Fruit fly (Drosophila melanogaster) whole organism, embryonic: Measurements from ENCODE around the gene CG2493.

ENCODE experiments used
- Adf1 ChIP-seq: fragments of 200-800 bp; sonication (Bioruptor generic); IDR thresholded peaks from 2 replicates; pipeline ENCODE4 v1.3.6; 2022; ENCODE audit warnings: missing biosample characterization, missing genetic modification characterization
- Awh ChIP-seq: fragments of 200-800 bp; sonication (Bioruptor generic); IDR thresholded peaks from 2 replicates; pipeline ENCODE4, ENCODE4 v1.3.6; 2022; ENCODE audit warnings: missing biosample characterization, missing genetic modification characterization
- CG11456 ChIP-seq: fragments of 200-800 bp; sonication (Bioruptor generic); IDR thresholded peaks from 3 replicates; pipeline ENCODE4 v1.3.6; 2022; ENCODE audit warnings: missing biosample characterization, missing genetic modification characterization
- CG12071 ChIP-seq: fragments of 200-800 bp; sonication (Bioruptor generic); optimal IDR thresholded peaks from 3 replicates; lab custom pipeline; 2018; ENCODE audit warnings: missing biosample characterization, mild to moderate bottlenecking, missing genetic modification characterization
- CG13424 ChIP-seq: fragments of 200-800 bp; sonication (Bioruptor generic); optimal IDR thresholded peaks from 2 replicates; lab custom pipeline; 2019; ENCODE audit warnings: missing biosample characterization, mild to moderate bottlenecking, missing genetic modification characterization, moderate library complexity
- CG14441 ChIP-seq: fragments of 200-800 bp; sonication (Bioruptor generic); IDR thresholded peaks from 2 replicates; pipeline ENCODE4 v1.3.6; 2022; ENCODE audit warnings: missing biosample characterization, missing genetic modification characterization
- CG17328 ChIP-seq: fragments of 200-800 bp; sonication (Bioruptor generic); IDR thresholded peaks from 2 replicates; pipeline ENCODE4 v1.3.6; 2022; ENCODE audit warnings: missing biosample characterization, missing genetic modification characterization
- CG17802 ChIP-seq: fragments of 200-800 bp; sonication (Bioruptor generic); optimal IDR thresholded peaks from 2 replicates; lab custom pipeline; 2018; ENCODE audit warnings: missing biosample characterization, mild to moderate bottlenecking, missing genetic modification characterization, moderate library complexity
- CG17912 ChIP-seq: fragments of 200-800 bp; sonication (Bioruptor generic); optimal IDR thresholded peaks from 2 replicates; lab custom pipeline; 2018; ENCODE audit warnings: missing biosample characterization, mild to moderate bottlenecking, missing genetic modification characterization
- CG2712 ChIP-seq: fragments of 200-800 bp; optimal IDR thresholded peaks from 3 replicates; lab custom pipeline; 2019; ENCODE audit warnings: missing biosample characterization, mild to moderate bottlenecking, missing genetic modification characterization, moderate library complexity
- CG31365 ChIP-seq: fragments of 200-800 bp; sonication (Bioruptor generic); optimal IDR thresholded peaks from 2 replicates; lab custom pipeline; 2018; ENCODE audit warnings: missing biosample characterization, mild to moderate bottlenecking, missing genetic modification characterization
- CG31388 ChIP-seq: fragments of 200-800 bp; sonication (Bioruptor generic); optimal IDR thresholded peaks from 2 replicates; lab custom pipeline; 2016; ENCODE audit warnings: missing biosample characterization, missing genetic modification characterization
- CG33557 ChIP-seq: fragments of 200-800 bp; sonication (Bioruptor generic); optimal IDR thresholded peaks from 2 replicates; lab custom pipeline; 2019; ENCODE audit warnings: missing biosample characterization, mild to moderate bottlenecking, missing genetic modification characterization, moderate library complexity
- CG34224 ChIP-seq: fragments of 200-800 bp; sonication (Bioruptor generic); IDR thresholded peaks from 3 replicates; pipeline ENCODE4 v1.3.6; 2022; ENCODE audit warnings: missing biosample characterization, missing genetic modification characterization; ENCODE audit not compliant: partially characterized antibody
- CG3847 ChIP-seq: fragments of 200-800 bp; sonication (Bioruptor generic); IDR thresholded peaks from 2 replicates; pipeline ENCODE4 v1.3.6; 2022; ENCODE audit warnings: missing biosample characterization, missing genetic modification characterization
- CG5180 ChIP-seq: fragments of 200-800 bp; sonication (Bioruptor generic); optimal IDR thresholded peaks from 3 replicates; lab custom pipeline; 2017; ENCODE audit warnings: missing biosample characterization, missing genetic modification characterization, mild to moderate bottlenecking, moderate library complexity, missing genetic modification reagents
- CG8290 ChIP-seq, 3 experiments: fragments of 200-800 bp; sonication (Bioruptor generic); optimal IDR thresholded peaks; 2 replicates each; lab custom pipeline; 2016 to 2019; ENCODE audit warnings: missing biosample characterization in 3 of 3, missing genetic modification characterization in 3 of 3, mild to moderate bottlenecking in 2 of 3, moderate library complexity in 1 of 3
- CG8478 ChIP-seq: fragments of >200 bp; optimal IDR thresholded peaks from 2 replicates; lab custom pipeline; 2018
- CG9817 ChIP-seq: fragments of 200-800 bp; sonication (Bioruptor generic); optimal IDR thresholded peaks from 2 replicates; lab custom pipeline; 2018; ENCODE audit warnings: missing biosample characterization, mild to moderate bottlenecking, missing genetic modification characterization, moderate library complexity
- CG9876 ChIP-seq: fragments of 200-800 bp; sonication (Bioruptor generic); optimal IDR thresholded peaks from 2 replicates; lab custom pipeline; 2016; ENCODE audit warnings: missing biosample characterization, missing genetic modification characterization
- CTCF ChIP-seq: fragments of 200-800 bp; sonication (Bioruptor generic); optimal IDR thresholded peaks from 2 replicates; lab custom pipeline; 2017; ENCODE audit warnings: missing biosample characterization, mild to moderate bottlenecking, missing genetic modification characterization, moderate library complexity
- Camta ChIP-seq: fragments of 200-800 bp; sonication (Bioruptor generic); optimal IDR thresholded peaks from 2 replicates; lab custom pipeline; 2016; ENCODE audit warnings: missing biosample characterization, missing genetic modification characterization
- Deaf1 ChIP-seq: fragments of 200-800 bp; optimal IDR thresholded peaks from 3 replicates; lab custom pipeline; 2019; ENCODE audit warnings: missing biosample characterization, mild to moderate bottlenecking, missing genetic modification characterization, moderate library complexity
- Dll ChIP-seq: fragments of 200-800 bp; sonication (Bioruptor generic); IDR thresholded peaks from 4 replicates; pipeline ENCODE4 v1.3.6; 2022; ENCODE audit warnings: missing biosample characterization, missing genetic modification characterization; ENCODE audit not compliant: partially characterized antibody
- Dp ChIP-seq: fragments of 200-800 bp; sonication (Bioruptor generic); optimal IDR thresholded peaks from 2 replicates; lab custom pipeline; 2018; ENCODE audit warnings: missing biosample characterization, mild to moderate bottlenecking, missing genetic modification characterization, moderate library complexity
- Dref ChIP-seq: fragments of 200-800 bp; sonication (Bioruptor generic); IDR thresholded peaks from 2 replicates; pipeline ENCODE4 v1.3.6; 2022; ENCODE audit warnings: missing biosample characterization, missing genetic modification characterization
- E2f2 ChIP-seq: fragments of 200-800 bp; sonication (Bioruptor generic); IDR thresholded peaks from 2 replicates; pipeline ENCODE4 v1.3.6; 2022; ENCODE audit warnings: missing biosample characterization, missing genetic modification characterization
- Med ChIP-seq: fragments of 200-800 bp; sonication (Bioruptor generic); peaks from one replicate; lab custom pipeline; 2016; ENCODE audit warnings: missing biosample characterization, missing genetic modification characterization, mild to moderate bottlenecking, inconsistent platforms, moderate library complexity
- Neu2 ChIP-seq: fragments of 200-800 bp; sonication (Bioruptor generic); optimal IDR thresholded peaks from 3 replicates; lab custom pipeline; 2016; ENCODE audit warnings: missing biosample characterization, missing genetic modification characterization, borderline replicate concordance
- Nf-YC ChIP-seq: fragments of 200-800 bp; optimal IDR thresholded peaks from 3 replicates; lab custom pipeline; 2019; ENCODE audit warnings: missing biosample characterization, mild to moderate bottlenecking, missing genetic modification characterization, moderate library complexity
- amos ChIP-seq: fragments of 200-800 bp; sonication (Bioruptor generic); IDR thresholded peaks from 2 replicates; pipeline ENCODE4 v1.3.6; 2022; ENCODE audit warnings: missing biosample characterization, missing genetic modification characterization; ENCODE audit not compliant: partially characterized antibody
- ap ChIP-seq: fragments of 200-800 bp; sonication (Bioruptor generic); IDR thresholded peaks from 2 replicates; pipeline ENCODE4 v1.3.6; 2022; ENCODE audit warnings: missing biosample characterization, missing genetic modification characterization
- ewg ChIP-seq: fragments of 200-800 bp; sonication (Bioruptor generic); optimal IDR thresholded peaks from 3 replicates; lab custom pipeline; 2017; ENCODE audit warnings: mild to moderate bottlenecking, missing biosample characterization, missing genetic modification reagents, missing genetic modification characterization
- exex ChIP-seq: fragments of 200-800 bp; sonication (Bioruptor generic); optimal IDR thresholded peaks from 4 replicates; lab custom pipeline; 2018; ENCODE audit warnings: missing biosample characterization, mild to moderate bottlenecking, missing genetic modification characterization, moderate library complexity
- insv ChIP-seq, 2 experiments: fragments of 200-800 bp; sonication (Bioruptor generic); optimal IDR thresholded peaks; 3 replicates each; lab custom pipeline; 2016 to 2018; ENCODE audit warnings: missing biosample characterization in 2 of 2, missing genetic modification characterization in 2 of 2
- pho ChIP-seq: fragments of 200-800 bp; sonication (Bioruptor generic); optimal IDR thresholded peaks from 2 replicates; lab custom pipeline; 2016; ENCODE audit warnings: missing biosample characterization, missing genetic modification characterization
- phol ChIP-seq: fragments of 200-800 bp; sonication (Bioruptor generic); optimal IDR thresholded peaks from 3 replicates; lab custom pipeline; 2018; ENCODE audit warnings: missing biosample characterization, mild to moderate bottlenecking, missing genetic modification characterization, moderate library complexity
- pros ChIP-seq: fragments of 200-800 bp; sonication (Bioruptor generic); optimal IDR thresholded peaks from 3 replicates; lab custom pipeline; 2019; ENCODE audit warnings: missing biosample characterization, mild to moderate bottlenecking, missing genetic modification characterization, moderate library complexity
- pum ChIP-seq: fragments of 200-800 bp; sonication (Bioruptor generic); optimal IDR thresholded peaks from 2 replicates; lab custom pipeline; 2016; ENCODE audit warnings: missing biosample characterization, missing genetic modification characterization
- ro ChIP-seq: fragments of 200-800 bp; sonication (Bioruptor generic); IDR thresholded peaks from 2 replicates; pipeline ENCODE4 v1.3.6; 2022; ENCODE audit warnings: missing biosample characterization, missing genetic modification characterization
- sens-2 ChIP-seq: fragments of 200-800 bp; sonication (Bioruptor generic); IDR thresholded peaks from 2 replicates; pipeline ENCODE4 v1.3.6; 2022; ENCODE audit warnings: missing biosample characterization, missing genetic modification characterization
- tgo ChIP-seq: fragments of 200-800 bp; sonication (Bioruptor generic); IDR thresholded peaks from 3 replicates; pipeline ENCODE4 v1.3.6; 2022; ENCODE audit warnings: missing biosample characterization, missing genetic modification characterization
- tio ChIP-seq: fragments of 200-800 bp; sonication (Bioruptor generic); optimal IDR thresholded peaks from 2 replicates; lab custom pipeline; 2017; ENCODE audit warnings: missing biosample characterization, missing genetic modification characterization, inconsistent platforms
- trem ChIP-seq: fragments of 200-800 bp; optimal IDR thresholded peaks from 3 replicates; lab custom pipeline; 2019; ENCODE audit warnings: missing biosample characterization, mild to moderate bottlenecking, missing genetic modification characterization, moderate library complexity
- zf30C ChIP-seq: fragments of 200-800 bp; sonication (Bioruptor generic); optimal IDR thresholded peaks from 3 replicates; lab custom pipeline; 2018; ENCODE audit warnings: missing biosample characterization, mild to moderate bottlenecking, missing genetic modification characterization

Gene CG2493

DNA sequence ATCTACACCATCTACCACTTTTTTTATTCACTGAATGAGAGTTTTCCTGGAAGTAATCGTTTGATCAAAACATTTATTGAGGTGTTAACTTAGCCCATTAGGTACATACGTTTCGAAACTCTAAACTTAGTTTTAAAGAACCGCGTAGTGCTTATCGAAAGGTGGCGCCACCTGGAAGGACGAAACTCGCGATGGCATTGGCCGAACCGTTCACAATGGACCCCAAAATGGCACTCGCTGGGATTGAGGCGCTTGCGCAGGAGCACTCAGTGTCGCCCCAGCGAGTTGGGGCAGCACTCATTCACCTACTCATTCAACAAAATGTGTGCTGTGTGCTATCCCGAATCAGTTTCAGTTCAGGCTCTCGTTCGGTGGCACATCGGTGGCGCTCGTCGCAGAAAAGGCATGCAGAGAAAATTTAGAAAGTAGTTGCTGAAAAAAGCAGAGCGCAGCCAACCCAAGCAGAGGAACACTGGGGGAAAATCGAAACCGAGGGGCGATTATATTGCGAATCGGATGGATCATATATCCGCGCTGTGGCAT lies 37.3 kb downstream of the CG2493 start, which contains the start of gene CG31688 (continued):
- TF ChIP-seq CTCF (GFP tag; lab: Kevin White, UChicago): peak; percentile 91
- 0 out of 3 replicates have a peak, but pooled peaks have one; percentile 18 for TF ChIP-seq CG11456 (GFP tag; lab: Robert Waterston, UW)
- TF ChIP-seq ewg (GFP tag; lab: Kevin White, UChicago): peak; percentile 100
- peak; percentile 32 for TF ChIP-seq phol (tag; lab: Kevin White, UChicago)
- TF ChIP-seq CG8478 (lab: Kevin White, UChicago): no peak
- TF ChIP-seq E2f2 (GFP tag; lab: Robert Waterston, UW): peak; percentile 72
- peak; percentile 64 for TF ChIP-seq Dp (GFP tag; lab: Kevin White, UChicago)
- TF ChIP-seq trem (tag; lab: Kevin White, UChicago): no peak
- peak; percentile 72 for TF ChIP-seq Deaf1 (tag; lab: Kevin White, UChicago)
- peak; percentile 59 for TF ChIP-seq Med
- TF ChIP-seq Dref (GFP tag; lab: Robert Waterston, UW): peak; percentile 39
- TF ChIP-seq Camta (GFP tag; lab: Kevin White, UChicago): no peak
- peak; percentile 18 for TF ChIP-seq CG5180
- TF ChIP-seq CG8290 (GFP tag; optimal IDR thresholded peaks at IDR 0.05; lab: Kevin White, UChicago): no peak
- peak in 1 of 2 experiments; percentile 13 for TF ChIP-seq CG8290 (tag; optimal IDR thresholded peaks at IDR 0.05; lab: Kevin White, UChicago)
- peak; percentile 97 for TF ChIP-seq CG2712 (tag; lab: Kevin White, UChicago)
- TF ChIP-seq CG13424 (tag; lab: Kevin White, UChicago): no peak

- no peak for TF ChIP-seq sens-2 (GFP tag; lab: Robert Waterston, UW)
- 0 out of 2 replicates have a peak, but pooled peaks have one; percentile 15 for TF ChIP-seq CG17328
- no peak for TF ChIP-seq CG17802
- TF ChIP-seq CG34224 (GFP tag; lab: Robert Waterston, UW): no peak
Measured at dm6 chr2L:20424560-20424959, 38.7 kb downstream of the CG2493 start, which contains the start of gene CG15130. Gene CG15130, minus strand, starts transcription at chr2L:20424660.

DNA sequence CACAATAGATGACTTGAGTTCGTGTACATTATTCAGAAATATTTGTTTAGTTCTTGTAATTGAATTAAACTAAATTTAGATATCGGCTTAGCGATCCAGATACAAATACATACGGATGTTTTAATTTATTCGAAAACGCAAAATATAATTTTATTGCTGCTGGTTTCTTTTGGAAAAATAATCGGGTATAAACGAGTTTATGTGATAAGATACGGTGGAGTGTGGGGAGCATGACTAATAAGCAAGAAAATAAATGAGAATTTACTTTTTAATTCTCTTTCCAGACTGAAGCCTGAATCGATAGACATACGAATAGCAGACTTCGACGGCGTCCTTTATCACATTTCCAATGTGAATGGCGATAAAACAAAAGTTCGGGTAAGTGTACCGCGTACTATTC lies 43.2 kb downstream of the CG2493 start:
- TF ChIP-seq Awh (no peak), tgo (GFP tag; lab: Robert Waterston, UW) (no peak), exex (peak; percentile 56)

- TF ChIP-seq sens-2 (GFP tag; lab: Robert Waterston, UW) (no peak), Adf1 (GFP tag; lab: Robert Waterston, UW) (no peak), Nf-YC (tag; lab: Kevin White, UChicago) (no peak), zf30C (GFP tag; lab: Kevin White, UChicago) (no peak), CG9817 (tag; lab: Kevin White, UChicago) (no peak), ro (no peak), CG17912 (GFP tag; lab: Kevin White, UChicago) (no peak), tio (GFP tag; lab: Kevin White, UChicago) (no peak), CG12071 (GFP tag; lab: Kevin White, UChicago) (no peak), pum (GFP tag; lab: Kevin White, UChicago) (no peak), CG3847 (no peak), Neu2 (no peak), Camta (GFP tag; lab: Kevin White, UChicago) (no peak), Dll (GFP tag; lab: Robert Waterston, UW) (no peak), CG31365 (tag; lab: Kevin White, UChicago) (no peak), CG31388 (GFP tag; lab: Kevin White, UChicago) (no peak), CG33557 (GFP tag; lab: Kevin White, UChicago) (no peak), CG9876 (GFP tag; lab: Kevin White, UChicago) (no peak), insv (GFP tag; optimal IDR thresholded peaks at IDR 0.05; lab: Kevin White, UChicago) (no peak), amos (GFP tag; lab: Robert Waterston, UW) (no peak), pros (no peak), pho (GFP tag; lab: Kevin White, UChicago) (no peak), CG14441 (GFP tag; lab: Robert Waterston, UW) (no peak), ap (no peak)
Measured at dm6 chr2L:20417597-20418286, 45.5 kb downstream of the CG2493 start.
